Fruit fly (Drosophila melanogaster) whole organism, wandering third instar larva: ENCODE measurements around the gene dUTPase.

Source experiments
- CG32264 ChIP-seq: fragments of 200-800 bp; sonication (Bioruptor generic); optimal IDR thresholded peaks from 2 replicates; lab custom pipeline; 2016; ENCODE audit warnings: missing biosample characterization, missing genetic modification characterization
- CG9705 ChIP-seq: fragments of 200-800 bp; sonication (Bioruptor generic); optimal IDR thresholded peaks from 2 replicates; lab custom pipeline; 2018; ENCODE audit warnings: missing biosample characterization, mild to moderate bottlenecking, missing genetic modification characterization
- Hr78 ChIP-seq: fragments of >200 bp; optimal IDR thresholded peaks from 2 replicates; lab custom pipeline; 2017; ENCODE audit warnings: missing biosample characterization, missing genetic modification characterization
- Mio ChIP-seq: sonication (Bioruptor generic); optimal IDR thresholded peaks from 2 replicates; lab custom pipeline; 2016; ENCODE audit warnings: missing biosample characterization, missing genetic modification characterization
- OdsH ChIP-seq: fragments of 200-800 bp; sonication (Bioruptor generic); optimal IDR thresholded peaks from 2 replicates; lab custom pipeline; 2016; ENCODE audit warnings: missing biosample characterization, mild to moderate bottlenecking, missing genetic modification characterization
- h ChIP-seq: fragments of 200-800 bp; sonication (Bioruptor generic); optimal IDR thresholded peaks from 3 replicates; lab custom pipeline; 2016; ENCODE audit warnings: missing biosample characterization, mild to moderate bottlenecking, missing genetic modification characterization
- usp ChIP-seq: fragments of >200 bp; optimal IDR thresholded peaks from 2 replicates; lab custom pipeline; 2017; ENCODE audit warnings: missing biosample characterization, missing genetic modification characterization

dm6 chr2L:10964493-10964892 is 46.6 kb upstream of the dUTPase start:
- TF ChIP-seq CG32264 (GFP tag; lab: Kevin White, UChicago): no peak
- TF ChIP-seq Hr78 (GFP tag; lab: Kevin White, UChicago): no peak
- no peak for TF ChIP-seq OdsH
- no peak for TF ChIP-seq h
- no peak for TF ChIP-seq Mio (GFP tag; lab: Kevin White, UChicago)
- no peak for TF ChIP-seq CG9705 (GFP tag; lab: Kevin White, UChicago)
- TF ChIP-seq usp (GFP tag; lab: Kevin White, UChicago): no peak
